Fruit fly (Drosophila melanogaster) whole organism, pupa: ENCODE results near the gene RPA2.

Experiments used
- CG10348 ChIP-seq: fragments of 200-800 bp; sonication (Bioruptor generic); IDR thresholded peaks from 2 replicates; pipeline ENCODE4 v1.3.6; 2022; ENCODE audit warnings: missing biosample characterization, missing genetic modification characterization
- CG12605 ChIP-seq: fragments of 200-800 bp; sonication (Bioruptor generic); IDR thresholded peaks from 2 replicates; pipeline ENCODE4 v1.3.6; 2022; ENCODE audit warnings: missing biosample characterization, missing genetic modification characterization
- CG14655 ChIP-seq: fragments of 200-800 bp; sonication (Bioruptor generic); optimal IDR thresholded peaks from 3 replicates; lab custom pipeline; 2017; ENCODE audit warnings: mild to moderate bottlenecking, missing biosample characterization, missing genetic modification reagents, missing genetic modification characterization
- CG15710 ChIP-seq: fragments of 200-800 bp; sonication (Bioruptor generic); optimal IDR thresholded peaks from 2 replicates; lab custom pipeline; 2018; ENCODE audit warnings: missing biosample characterization, mild to moderate bottlenecking, missing genetic modification characterization, moderate library complexity
- CG17806 ChIP-seq: fragments of 200-800 bp; sonication (Bioruptor generic); optimal IDR thresholded peaks from 2 replicates; lab custom pipeline; 2018; ENCODE audit warnings: missing biosample characterization, mild to moderate bottlenecking, missing genetic modification characterization, moderate library complexity
- CG34367 ChIP-seq: fragments of 200-800 bp; sonication (Bioruptor generic); optimal IDR thresholded peaks from 2 replicates; lab custom pipeline; 2018; ENCODE audit warnings: missing biosample characterization, mild to moderate bottlenecking, missing genetic modification characterization
- CG8159 ChIP-seq: fragments of 200-800 bp; sonication (Bioruptor generic); optimal IDR thresholded peaks from 3 replicates; lab custom pipeline; 2018; ENCODE audit warnings: missing biosample characterization, mild to moderate bottlenecking, missing genetic modification characterization, moderate library complexity
- D1 ChIP-seq: fragments of 200-800 bp; sonication (Bioruptor generic); optimal IDR thresholded peaks from 2 replicates; lab custom pipeline; 2018; ENCODE audit warnings: missing biosample characterization, mild to moderate bottlenecking, missing genetic modification characterization, moderate library complexity
- EcR ChIP-seq: fragments of 200-800 bp; sonication (Bioruptor generic); optimal IDR thresholded peaks from 3 replicates; lab custom pipeline; 2019; ENCODE audit warnings: missing biosample characterization, missing genetic modification characterization, mild to moderate bottlenecking, moderate library complexity, missing genetic modification reagents
- Ets98B ChIP-seq: fragments of 200-800 bp; sonication (Bioruptor generic); IDR thresholded peaks from 2 replicates; pipeline ENCODE4 v1.3.6; 2022; ENCODE audit warnings: missing biosample characterization, missing genetic modification characterization
- Pif1A ChIP-seq: fragments of 200-800 bp; sonication (Bioruptor generic); optimal IDR thresholded peaks from 3 replicates; lab custom pipeline; 2016; ENCODE audit warnings: missing biosample characterization, missing genetic modification characterization
- Pif1B ChIP-seq: fragments of 200-800 bp; sonication (Bioruptor generic); optimal IDR thresholded peaks from 3 replicates; lab custom pipeline; 2016; ENCODE audit warnings: missing biosample characterization, missing genetic modification characterization
- Snoo ChIP-seq: fragments of 200-800 bp; sonication (Bioruptor generic); optimal IDR thresholded peaks from 3 replicates; lab custom pipeline; 2017; ENCODE audit warnings: missing biosample characterization, mild to moderate bottlenecking, missing genetic modification characterization, inconsistent platforms
- gl ChIP-seq: fragments of 200-800 bp; sonication (Bioruptor generic); optimal IDR thresholded peaks from 2 replicates; lab custom pipeline; 2018; ENCODE audit warnings: missing biosample characterization, mild to moderate bottlenecking, missing genetic modification characterization

- TF ChIP-seq Pif1A (GFP tag; lab: Kevin White, UChicago) (no peak), D1 (no peak), gl (no peak), Snoo (no peak), CG15710 (tag; lab: Kevin White, UChicago) (no peak), EcR (GFP tag; lab: Kevin White, UChicago) (no peak), CG8159 (tag; lab: Kevin White, UChicago) (no peak), CG12605 (no peak), CG10348 (no peak), CG17806 (tag; lab: Kevin White, UChicago) (no peak), Pif1B (GFP tag; lab: Kevin White, UChicago) (no peak), CG14655 (GFP tag; lab: Kevin White, UChicago) (peak; percentile 22), CG34367 (no peak), Ets98B (GFP tag; lab: Robert Waterston, UW) (no peak)
These were observed 47.9 kb downstream of the RPA2 start for dm6 chr2L:20878052-20878451.
